Worm (Caenorhabditis elegans) whole organism, early embryonic: ENCODE measurements around the gene nspe-4.

Experiments
- F13C5.2 ChIP-seq: sonication (generic microtip); optimal IDR thresholded peaks from 2 replicates; lab custom pipeline; 2017; ENCODE audit warnings: mild to moderate bottlenecking, missing genetic modification characterization, inconsistent platforms, missing compliant biosample characterization
- ama-1 ChIP-seq: fragments of 150-350 bp; optimal IDR thresholded peaks from 2 replicates; lab custom pipeline; 2014
- flt-1 ChIP-seq: fragments of 200-800 bp; sonication (Bioruptor generic); IDR thresholded peaks from 2 replicates; pipeline ENCODE4 v1.3.6; 2022; ENCODE audit warnings: missing genetic modification characterization, missing compliant biosample characterization
- pes-1 ChIP-seq: fragments of 200-800 bp; sonication (Bioruptor generic); IDR thresholded peaks from 2 replicates; pipeline ENCODE4 v1.3.6; 2022; ENCODE audit warnings: missing genetic modification reagents, missing genetic modification characterization, missing compliant biosample characterization

- no peak for TF ChIP-seq ama-1
- no peak for TF ChIP-seq flt-1 (GFP tag; lab: Robert Waterston, UW)
- no peak for TF ChIP-seq pes-1
- no peak for TF ChIP-seq F13C5.2 (tag; lab: Kevin White, UChicago)
Observed at ce11 chrII:12606108-12606507, 6.2 kb upstream of the nspe-4 start.
